Worm (Caenorhabditis elegans): ENCODE data around the gene C50E3.6.

ce11 chrV:7543728-7544127 is 46.6 kb downstream of the C50E3.6 start:
- TF ChIP-seq ama-1 (optimal IDR thresholded peaks at IDR 0.05) (no peak), scrt-1 (GFP tag; IDR thresholded peaks at IDR 0.05) (no peak), tbx-37 (GFP tag; conservative IDR thresholded peaks at IDR 0.05) (no peak), ets-7 (tag; optimal IDR thresholded peaks at IDR 0.05) (no peak), flt-1 (GFP tag; IDR thresholded peaks at IDR 0.05) (no peak)
